Worm (Caenorhabditis elegans): ENCODE data around the gene abcf-2.

DNA sequence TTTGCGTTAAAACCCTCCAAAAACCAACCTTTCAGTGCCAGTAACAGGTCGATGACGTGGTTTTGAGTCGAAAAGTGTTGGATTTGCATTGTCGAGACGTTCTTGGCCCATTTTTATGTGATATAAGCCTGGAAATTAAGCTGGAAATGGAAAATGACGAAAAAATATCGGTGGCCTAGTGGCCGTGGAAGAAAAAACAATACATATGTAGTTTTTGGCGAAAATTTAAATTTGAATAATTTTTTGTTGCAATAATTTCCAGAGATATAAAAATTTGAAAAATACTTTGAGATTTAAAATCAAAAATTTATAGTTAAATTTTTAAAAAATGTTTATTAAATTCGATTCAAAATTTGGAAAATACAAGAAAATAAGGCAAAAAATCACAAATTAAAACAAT is 22.6 kb downstream of the abcf-2 start, which contains the start of gene ciao-2B:
- TF ChIP-seq flt-1 (GFP tag; IDR thresholded peaks at IDR 0.05) (no peak), scrt-1 (GFP tag; IDR thresholded peaks at IDR 0.05) (no peak), hmbx-1 (tag; optimal IDR thresholded peaks at IDR 0.05) (no peak), ama-1 (optimal IDR thresholded peaks at IDR 0.05) (no peak)

Data from whole organism, early embryonic.